Fruit fly (Drosophila melanogaster): ENCODE measurements around the gene CG15535.
A peak's percentile ranks its signal among the peaks of the same experiment; 100 is the strongest.

CG15535 gene

dm6 chr3R:30450224-30450623, 26.5 kb upstream of the CG15535 start (continued):
- peak; percentile 69 for TF ChIP-seq CG10366 (GFP tag; IDR thresholded peaks at IDR 0.05)
- peak; percentile 70 for TF ChIP-seq CG10431 (GFP tag; optimal IDR thresholded peaks at IDR 0.05)
- TF ChIP-seq ac (GFP tag; optimal IDR thresholded peaks at IDR 0.05) = peak; percentile 57
- peak; percentile 80; the same call in 1 of the 2 replicates for TF ChIP-seq Rfx (GFP tag; IDR thresholded peaks at IDR 0.05)
- peak; percentile 84 for TF ChIP-seq Nf-YA (GFP tag; IDR thresholded peaks at IDR 0.05)
- peak; percentile 77 for TF ChIP-seq Taf1 (GFP tag; IDR thresholded peaks at IDR 0.05)
- TF ChIP-seq HHEX (GFP tag; optimal IDR thresholded peaks at IDR 0.05) = peak; percentile 83
- TF ChIP-seq Sox102F (GFP tag; optimal IDR thresholded peaks at IDR 0.05) = peak; percentile 53
- TF ChIP-seq CG9876 (GFP tag; optimal IDR thresholded peaks at IDR 0.05) = peak; percentile 41
- TF ChIP-seq salm (tag; optimal IDR thresholded peaks at IDR 0.05) = peak; percentile 17
- TF ChIP-seq cato (GFP tag; optimal IDR thresholded peaks at IDR 0.05; ENCODE audit: borderline replicate concordance) = peak; percentile 63
- TF ChIP-seq D19A (tag; optimal IDR thresholded peaks at IDR 0.05) = no peak
- peak; percentile 85 for TF ChIP-seq CG11456 (GFP tag; IDR thresholded peaks at IDR 0.05)
- peak; percentile 36 for TF ChIP-seq Sry-β (GFP tag; optimal IDR thresholded peaks at IDR 0.05)
- peak; percentile 72 for TF ChIP-seq CG6683 (GFP tag; optimal IDR thresholded peaks at IDR 0.05)
- TF ChIP-seq CG12744 (GFP tag; optimal IDR thresholded peaks at IDR 0.05) = peak; percentile 83
- TF ChIP-seq lbe (GFP tag; optimal IDR thresholded peaks at IDR 0.05) = peak; percentile 94
- peak; percentile 31; the same call in 1 of the 2 replicates for TF ChIP-seq ro (GFP tag; IDR thresholded peaks at IDR 0.05)
- TF ChIP-seq Dp (GFP tag; optimal IDR thresholded peaks at IDR 0.05) = no peak
- no peak for TF ChIP-seq ap (GFP tag; IDR thresholded peaks at IDR 0.05)
- peak; percentile 81 for TF ChIP-seq Bdp1 (GFP tag; optimal IDR thresholded peaks at IDR 0.05)
- peak; percentile 31; the same call in 1 of the 2 replicates for TF ChIP-seq CG32772 (GFP tag; IDR thresholded peaks at IDR 0.05)
- no peak for TF ChIP-seq NK7.1 (GFP tag; optimal IDR thresholded peaks at IDR 0.05)
- no peak for TF ChIP-seq CG8478 (optimal IDR thresholded peaks at IDR 0.05)
- peak; percentile 70 for TF ChIP-seq CG18619 (GFP tag; optimal IDR thresholded peaks at IDR 0.05)
- no peak for TF ChIP-seq CG2889 (GFP tag; IDR thresholded peaks at IDR 0.05)
- TF ChIP-seq Ets97D (GFP tag; optimal IDR thresholded peaks at IDR 0.05) = peak; percentile 41
- TF ChIP-seq her (GFP tag; optimal IDR thresholded peaks at IDR 0.05) = peak; percentile 79
- peak; percentile 70; the same call in 1 of the 2 replicates for TF ChIP-seq toy (GFP tag; IDR thresholded peaks at IDR 0.05)
- TF ChIP-seq Hey (tag; optimal IDR thresholded peaks at IDR 0.05) = peak; percentile 68
- TF ChIP-seq pum (GFP tag; optimal IDR thresholded peaks at IDR 0.05) = peak; percentile 38
- no peak for TF ChIP-seq stwl (tag; optimal IDR thresholded peaks at IDR 0.05)
- no peak; the same call in 1 of the 2 replicates for TF ChIP-seq chm (GFP tag; IDR thresholded peaks at IDR 0.05)
- TF ChIP-seq CG8765 (GFP tag; IDR thresholded peaks at IDR 0.05) = no peak
- TF ChIP-seq pnt (GFP tag; optimal IDR thresholded peaks at IDR 0.05) = peak; percentile 69
- peak; percentile 75 for TF ChIP-seq ems (GFP tag; optimal IDR thresholded peaks at IDR 0.05)
- no peak for TF ChIP-seq CG2129 (GFP tag; IDR thresholded peaks at IDR 0.05; ENCODE audit: partially characterized antibody)
- TF ChIP-seq CG13424 (tag; optimal IDR thresholded peaks at IDR 0.05) = no peak
- TF ChIP-seq crp (GFP tag; optimal IDR thresholded peaks at IDR 0.05) = no peak
- TF ChIP-seq CG17802 (tag; optimal IDR thresholded peaks at IDR 0.05) = no peak
- peak; percentile 47; the same call in 1 of the 2 replicates for TF ChIP-seq Poxn (GFP tag; IDR thresholded peaks at IDR 0.05)
- TF ChIP-seq MTF-1 (GFP tag; optimal IDR thresholded peaks at IDR 0.05; ENCODE audit: borderline replicate concordance) = peak; percentile 90
- peak; percentile 28 for TF ChIP-seq kay (GFP tag; optimal IDR thresholded peaks at IDR 0.05)
- peak; percentile 78 for TF ChIP-seq bcd (GFP tag; optimal IDR thresholded peaks at IDR 0.05)
- peak; percentile 79 for TF ChIP-seq fd64A (GFP tag; optimal IDR thresholded peaks at IDR 0.05)
- peak; percentile 21; the same call in 1 of the 2 replicates for TF ChIP-seq CG3847 (GFP tag; IDR thresholded peaks at IDR 0.05)
- TF ChIP-seq gce (GFP tag; IDR thresholded peaks at IDR 0.05) = peak; percentile 92
- TF ChIP-seq B-H2 (GFP tag; optimal IDR thresholded peaks at IDR 0.05) = peak; percentile 16
- TF ChIP-seq kah (GFP tag; optimal IDR thresholded peaks at IDR 0.05) = peak; percentile 64
- no peak for TF ChIP-seq gfzf (GFP tag; optimal IDR thresholded peaks at IDR 0.05)
- peak; percentile 47 for TF ChIP-seq nerfin-1 (tag; optimal IDR thresholded peaks at IDR 0.05)

Data from whole organism, embryonic.